Worm (Caenorhabditis elegans): ENCODE measurements around the gene isw-1.

The isw-1 gene

DNA sequence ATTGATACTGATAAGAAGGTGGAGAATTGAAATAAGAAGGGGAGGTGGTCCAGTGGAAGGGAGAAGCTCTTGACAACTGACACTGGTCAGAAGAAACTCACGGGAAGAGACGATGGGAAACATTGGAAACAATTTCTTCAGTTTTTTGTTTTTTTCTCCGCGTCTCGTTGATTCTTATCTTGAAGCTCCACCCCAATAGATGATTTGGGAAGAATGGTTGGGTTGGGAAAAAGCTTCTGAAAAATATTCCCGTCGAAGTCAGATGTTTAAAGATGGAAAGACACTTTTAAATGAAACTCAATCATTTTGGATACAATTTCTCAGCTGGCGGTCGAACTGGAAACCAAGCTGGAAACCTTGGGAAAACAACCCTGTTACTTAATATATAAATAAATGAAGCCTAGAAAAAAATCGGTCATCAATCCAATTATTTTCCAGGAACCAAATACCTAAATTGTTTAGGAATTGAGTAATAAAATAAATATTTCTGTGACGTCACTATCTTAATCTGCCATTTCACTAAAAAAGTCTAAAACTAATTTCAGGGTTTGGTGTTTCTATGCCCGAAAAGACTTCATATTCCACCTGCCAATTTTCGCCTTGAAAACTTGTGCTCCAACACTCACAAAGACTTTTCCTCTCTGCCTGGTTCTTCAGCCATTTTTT, 20.4 kb upstream of the isw-1 start, which contains the start of the genes Y102E9.5 and odr-4:
TSS of gene Y102E9.5 (minus strand) at position 101 of the 666 bp plus-strand sequence.
TSS of gene odr-4 (plus strand) at position 616 of the 666 bp plus-strand sequence.
- TF ChIP-seq dmd-4 (tag; optimal IDR thresholded peaks at IDR 0.05; ENCODE audit: borderline replicate concordance): no peak
- TF ChIP-seq sox-4 (tag; optimal IDR thresholded peaks at IDR 0.05): no peak
- TF ChIP-seq unc-86 (tag; optimal IDR thresholded peaks at IDR 0.05): no peak
- no peak for TF ChIP-seq ceh-24 (tag; optimal IDR thresholded peaks at IDR 0.05)
- no peak for TF ChIP-seq unc-3 (GFP tag; conservative IDR thresholded peaks at IDR 0.05)
- TF ChIP-seq unc-3 (tag; optimal IDR thresholded peaks at IDR 0.05): no peak
- TF ChIP-seq mec-3 (tag; optimal IDR thresholded peaks at IDR 0.05; ENCODE audit: borderline replicate concordance): no peak
- no peak for TF ChIP-seq pha-4 (tag; optimal IDR thresholded peaks at IDR 0.05)
- no peak for TF ChIP-seq hlh-8 (tag; optimal IDR thresholded peaks at IDR 0.05)
- no peak for TF ChIP-seq ceh-18 (tag; optimal IDR thresholded peaks at IDR 0.05)
- TF ChIP-seq ttx-3 (tag; optimal IDR thresholded peaks at IDR 0.05): no peak
- TF ChIP-seq eyg-1 (tag; optimal IDR thresholded peaks at IDR 0.05): no peak
- no peak for TF ChIP-seq K09A11.1 (tag; optimal IDR thresholded peaks at IDR 0.05; ENCODE audit: insufficient read depth)

DNA sequence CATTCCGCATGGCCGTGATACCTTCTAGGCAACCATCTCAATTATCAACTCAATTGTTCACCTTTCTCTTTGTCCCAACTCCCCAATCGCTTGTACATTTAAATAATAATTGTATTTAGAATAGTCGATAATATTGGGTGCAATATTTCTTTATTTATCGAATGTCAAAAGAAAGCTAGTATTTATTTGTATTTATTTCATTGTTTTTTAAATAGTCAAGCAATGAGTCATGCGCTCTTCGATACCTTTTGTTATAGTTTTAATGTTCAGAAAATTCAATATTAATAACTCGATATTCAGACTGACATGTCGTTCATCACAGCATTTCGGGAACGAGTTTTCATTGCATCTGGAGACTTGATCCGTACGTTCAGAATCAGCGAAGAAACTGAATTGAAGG, 15.6 kb upstream of the isw-1 start, which contains the start of gene wdr-4:
TSS of gene wdr-4 (plus strand) at position 301 of the 400 bp plus-strand sequence.
- TF ChIP-seq pqm-1 (tag; optimal IDR thresholded peaks at IDR 0.05) (no peak), ama-1 (optimal IDR thresholded peaks at IDR 0.05) (no peak), sox-2 (GFP tag; IDR thresholded peaks at IDR 0.05) (no peak), F13H6.1 (tag; optimal IDR thresholded peaks at IDR 0.05) (no peak), ahr-1 (tag; optimal IDR thresholded peaks at IDR 0.05) (no peak), dmd-4 (tag; optimal IDR thresholded peaks at IDR 0.05; ENCODE audit: borderline replicate concordance) (no peak), fkh-10 (GFP tag; optimal IDR thresholded peaks at IDR 0.05) (no peak), dve-1 (tag; optimal IDR thresholded peaks at IDR 0.05) (no peak), fkh-6 (tag; optimal IDR thresholded peaks at IDR 0.05) (no peak), ceh-18 (tag; optimal IDR thresholded peaks at IDR 0.05) (no peak), hlh-6 (tag; optimal IDR thresholded peaks at IDR 0.05) (no peak), ceh-6 (GFP tag; optimal IDR thresholded peaks at IDR 0.05) (no peak), tbx-7 (tag; optimal IDR thresholded peaks at IDR 0.05) (no peak), unc-86 (tag; optimal IDR thresholded peaks at IDR 0.05) (no peak), hlh-15 (tag; optimal IDR thresholded peaks at IDR 0.05) (no peak)

- no peak for TF ChIP-seq ets-4 (tag; optimal IDR thresholded peaks at IDR 0.05)
These were observed 13.2 kb upstream of the isw-1 start, which contains the start of gene F37A4.1 for ce11 chrIII:6723089-6723488. TSS of gene F37A4.1 (plus strand) at chrIII:6723389.

ce11 chrIII:6722208-6722679, 12.3 kb upstream of the isw-1 start, which contains the start of the genes bath-41 and F37A4.2:
TSS of gene bath-41 (minus strand) at chrIII:6722258.
TSS of gene F37A4.2 (plus strand) at chrIII:6722454.
- TF ChIP-seq F13H6.1 (tag; optimal IDR thresholded peaks at IDR 0.05) (no peak), nfya-1 (tag; optimal IDR thresholded peaks at IDR 0.05) (peak; percentile 21)

DNA sequence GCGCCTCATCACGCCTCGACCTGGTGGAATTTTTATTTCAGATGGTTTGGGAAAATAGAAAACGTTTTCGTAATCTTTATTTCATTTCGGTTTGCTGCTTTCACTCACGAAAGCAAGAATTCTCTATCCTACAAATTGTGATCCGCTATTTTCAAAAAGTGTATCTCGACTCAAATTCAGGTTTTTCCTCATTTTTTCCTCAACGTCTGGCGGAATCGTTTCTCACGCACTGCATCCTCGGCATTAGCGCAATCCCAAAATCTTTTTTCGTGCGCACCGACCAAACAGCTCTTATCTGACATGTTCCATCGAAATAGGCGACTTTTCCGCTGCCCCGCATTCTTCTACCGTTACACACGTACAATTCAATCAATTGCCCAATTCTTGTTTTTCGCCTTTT, 8.4 kb upstream of the isw-1 start, which contains the start of gene F37A4.3:
TSS of gene F37A4.3 (plus strand) at position 301 of the 400 bp plus-strand sequence.
- TF ChIP-seq ceh-9 (tag; optimal IDR thresholded peaks at IDR 0.05) (no peak), tbx-2 (tag; optimal IDR thresholded peaks at IDR 0.05) (no peak), sox-4 (tag; optimal IDR thresholded peaks at IDR 0.05) (no peak)

DNA sequence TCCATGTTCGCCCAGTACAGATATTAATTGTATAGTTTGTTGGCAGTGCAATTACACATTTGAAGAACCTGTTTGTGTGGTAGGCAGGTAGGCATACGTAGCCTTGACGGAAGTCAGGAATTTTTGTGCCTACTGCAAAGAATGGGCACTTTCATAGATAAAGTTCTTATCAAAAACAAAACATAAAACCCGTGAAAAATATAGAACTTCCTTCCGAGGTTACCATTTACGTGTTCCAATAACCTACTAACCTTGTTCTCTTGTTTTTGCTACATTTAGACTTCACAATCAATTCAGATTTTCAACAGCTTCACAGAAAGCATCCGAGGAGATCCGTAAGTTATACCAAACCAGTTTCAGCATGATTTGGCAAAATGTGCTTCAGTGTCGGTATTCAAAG, 3.4 kb upstream of the isw-1 start, which contains the start of gene F37A4.4:
TSS of gene F37A4.4 (plus strand) at position 301 of the 400 bp plus-strand sequence.
- no peak for TF ChIP-seq T23F11.4 (GFP tag; optimal IDR thresholded peaks at IDR 0.05)
- TF ChIP-seq F13H6.1 (tag; optimal IDR thresholded peaks at IDR 0.05): no peak
- TF ChIP-seq nhr-232 (tag; optimal IDR thresholded peaks at IDR 0.05): no peak
- TF ChIP-seq ceh-9 (tag; optimal IDR thresholded peaks at IDR 0.05): no peak
- TF ChIP-seq hlh-6 (tag; optimal IDR thresholded peaks at IDR 0.05): no peak
